Fruit fly (Drosophila melanogaster) whole organism, embryonic: ENCODE data around the gene CG33120.
A peak's percentile ranks its signal among the peaks of the same experiment; 100 is the strongest.

Source experiments
- Asciz ChIP-seq: fragments of 200-800 bp; sonication (Bioruptor generic); optimal IDR thresholded peaks from 2 replicates; lab custom pipeline; 2017; ENCODE audit warnings: missing biosample characterization, mild to moderate bottlenecking, missing genetic modification characterization, missing genetic modification reagents
- Bgb ChIP-seq: fragments of 200-800 bp; sonication (Bioruptor generic); IDR thresholded peaks from 2 replicates; pipeline ENCODE4 v1.3.6; 2022; ENCODE audit warnings: missing biosample characterization, missing genetic modification characterization; ENCODE audit not compliant: partially characterized antibody
- Blimp-1 ChIP-seq: fragments of 200-800 bp; sonication (Bioruptor generic); optimal IDR thresholded peaks from 3 replicates; lab custom pipeline; 2018; ENCODE audit warnings: missing biosample characterization, missing genetic modification characterization, mild to moderate bottlenecking, moderate library complexity, missing genetic modification reagents
- CG11504 ChIP-seq: fragments of 200-800 bp; sonication (Bioruptor generic); optimal IDR thresholded peaks from 3 replicates; lab custom pipeline; 2019; ENCODE audit warnings: missing biosample characterization, mild to moderate bottlenecking, missing genetic modification characterization, moderate library complexity
- CG12104 ChIP-seq: fragments of 200-800 bp; sonication (Bioruptor generic); optimal IDR thresholded peaks from 3 replicates; lab custom pipeline; 2016; ENCODE audit warnings: missing biosample characterization, missing genetic modification characterization
- CG12744 ChIP-seq: fragments of 200-800 bp; sonication (Bioruptor generic); optimal IDR thresholded peaks from 2 replicates; lab custom pipeline; 2016; ENCODE audit warnings: missing biosample characterization, missing genetic modification characterization
- CG13287 ChIP-seq: fragments of 200-800 bp; sonication (Bioruptor generic); IDR thresholded peaks from 2 replicates; pipeline ENCODE4 v1.3.6; 2022; ENCODE audit warnings: missing biosample characterization, missing genetic modification characterization; ENCODE audit not compliant: partially characterized antibody
- CG13624 ChIP-seq: fragments of 200-800 bp; sonication (Bioruptor generic); optimal IDR thresholded peaks from 2 replicates; lab custom pipeline; 2016; ENCODE audit warnings: missing biosample characterization, missing genetic modification characterization
- CG14667 ChIP-seq: fragments of 200-800 bp; sonication (Bioruptor generic); IDR thresholded peaks from 2 replicates; pipeline ENCODE4 v1.3.6; 2022; ENCODE audit warnings: missing biosample characterization, missing genetic modification characterization
- CG15479 ChIP-seq: fragments of 200-800 bp; sonication (Bioruptor generic); optimal IDR thresholded peaks from 3 replicates; lab custom pipeline; 2019; ENCODE audit warnings: missing biosample characterization, mild to moderate bottlenecking, missing genetic modification characterization, moderate library complexity
- CG15514 ChIP-seq: fragments of 200-800 bp; sonication (Bioruptor generic); optimal IDR thresholded peaks from 3 replicates; lab custom pipeline; 2017; ENCODE audit warnings: missing biosample characterization, missing genetic modification characterization, mild to moderate bottlenecking, moderate library complexity, missing genetic modification reagents
- CG18262 ChIP-seq: fragments of 200-800 bp; optimal IDR thresholded peaks from 3 replicates; lab custom pipeline; 2019; ENCODE audit warnings: missing biosample characterization, mild to moderate bottlenecking, missing genetic modification characterization, moderate library complexity
- CG4424 ChIP-seq: fragments of 200-800 bp; sonication (Bioruptor generic); optimal IDR thresholded peaks from 3 replicates; lab custom pipeline; 2016; ENCODE audit warnings: missing biosample characterization, missing genetic modification characterization
- CG4707 ChIP-seq: fragments of 200-800 bp; sonication (Bioruptor generic); optimal IDR thresholded peaks from 2 replicates; lab custom pipeline; 2018; ENCODE audit warnings: missing biosample characterization, mild to moderate bottlenecking, missing genetic modification characterization, moderate library complexity
- CG6854 ChIP-seq: fragments of 200-800 bp; sonication (Bioruptor generic); optimal IDR thresholded peaks from 3 replicates; lab custom pipeline; 2017; ENCODE audit warnings: missing biosample characterization, mild to moderate bottlenecking, missing genetic modification characterization
- CG8359 ChIP-seq: fragments of 200-800 bp; sonication (Bioruptor generic); optimal IDR thresholded peaks from 2 replicates; lab custom pipeline; 2017; ENCODE audit warnings: missing biosample characterization, mild to moderate bottlenecking, missing genetic modification characterization, borderline replicate concordance
- Deaf1 ChIP-seq: fragments of 200-800 bp; optimal IDR thresholded peaks from 3 replicates; lab custom pipeline; 2019; ENCODE audit warnings: missing biosample characterization, mild to moderate bottlenecking, missing genetic modification characterization, moderate library complexity
- Dip2 ChIP-seq: fragments of 200-800 bp; sonication (Bioruptor generic); IDR thresholded peaks from 2 replicates; pipeline ENCODE4 v1.3.6; 2022; ENCODE audit warnings: missing biosample characterization, missing genetic modification characterization
- Dll ChIP-seq: fragments of 200-800 bp; sonication (Bioruptor generic); IDR thresholded peaks from 4 replicates; pipeline ENCODE4 v1.3.6; 2022; ENCODE audit warnings: missing biosample characterization, missing genetic modification characterization; ENCODE audit not compliant: partially characterized antibody
- E2f2 ChIP-seq: fragments of 200-800 bp; sonication (Bioruptor generic); IDR thresholded peaks from 2 replicates; pipeline ENCODE4 v1.3.6; 2022; ENCODE audit warnings: missing biosample characterization, missing genetic modification characterization
- Hand ChIP-seq: fragments of 200-800 bp; sonication (Bioruptor generic); optimal IDR thresholded peaks from 2 replicates; lab custom pipeline; 2017; ENCODE audit warnings: mild to moderate bottlenecking, missing biosample characterization, missing genetic modification reagents, missing genetic modification characterization
- Hey ChIP-seq: fragments of 200-800 bp; sonication (Bioruptor generic); optimal IDR thresholded peaks from 3 replicates; lab custom pipeline; 2018; ENCODE audit warnings: missing biosample characterization, mild to moderate bottlenecking, missing genetic modification characterization
- Hmx ChIP-seq: fragments of 200-800 bp; sonication (Bioruptor generic); optimal IDR thresholded peaks from 2 replicates; lab custom pipeline; 2016; ENCODE audit warnings: missing biosample characterization, missing genetic modification characterization
- Lim3 ChIP-seq: fragments of 200-800 bp; sonication (Bioruptor generic); IDR thresholded peaks from 2 replicates; pipeline ENCODE4 v1.3.6; 2022; ENCODE audit warnings: missing biosample characterization, missing genetic modification characterization
- MBD-R2 ChIP-seq: fragments of 200-800 bp; sonication (Bioruptor generic); IDR thresholded peaks from 2 replicates; pipeline ENCODE4 v1.3.6; 2022; ENCODE audit warnings: missing biosample characterization, missing genetic modification characterization
- Med ChIP-seq: fragments of 200-800 bp; sonication (Bioruptor generic); peaks from one replicate; lab custom pipeline; 2016; ENCODE audit warnings: missing biosample characterization, missing genetic modification characterization, mild to moderate bottlenecking, inconsistent platforms, moderate library complexity
- Mrtf ChIP-seq: fragments of 200-800 bp; sonication (Bioruptor generic); IDR thresholded peaks from 3 replicates; pipeline ENCODE4 v1.3.6; 2022; ENCODE audit warnings: missing biosample characterization, missing genetic modification characterization
- NfI ChIP-seq: fragments of 200-800 bp; sonication (Bioruptor generic); optimal IDR thresholded peaks from 3 replicates; lab custom pipeline; 2018; ENCODE audit warnings: missing biosample characterization, mild to moderate bottlenecking, missing genetic modification characterization, moderate library complexity
- Sox100B ChIP-seq: fragments of 200-800 bp; sonication (Bioruptor generic); optimal IDR thresholded peaks from 3 replicates; lab custom pipeline; 2018; ENCODE audit warnings: missing biosample characterization, mild to moderate bottlenecking, missing genetic modification characterization
- Trl ChIP-seq, 3 experiments: fragments of >200 bp in 2 of 3; fragments of 200-800 bp in 1 of 3; sonication (Bioruptor generic) in 1 of 3; optimal IDR thresholded peaks; 2 replicates in 1 of 3; 3 replicates in 2 of 3; lab custom pipeline; 2016 to 2017; ENCODE audit warnings: missing biosample characterization in 1 of 3, missing genetic modification characterization in 1 of 3
- Usf ChIP-seq: fragments of 200-800 bp; sonication (Bioruptor generic); optimal IDR thresholded peaks from 2 replicates; lab custom pipeline; 2017; ENCODE audit warnings: missing genotype, missing biosample characterization, missing genetic modification characterization
- Vsx1 ChIP-seq: fragments of 200-800 bp; sonication (Bioruptor generic); optimal IDR thresholded peaks from 2 replicates; lab custom pipeline; 2017; ENCODE audit warnings: missing biosample characterization, mild to moderate bottlenecking, missing genetic modification characterization, missing genetic modification reagents
- bsh ChIP-seq, 2 experiments: fragments of 200-800 bp; sonication (Bioruptor generic); optimal IDR thresholded peaks; 2 replicates each; lab custom pipeline; 2017 to 2018; ENCODE audit warnings: mild to moderate bottlenecking in 2 of 2, missing biosample characterization in 2 of 2, missing genetic modification characterization in 2 of 2, moderate library complexity in 1 of 2
- btn ChIP-seq: fragments of 200-800 bp; sonication (Bioruptor generic); optimal IDR thresholded peaks from 2 replicates; lab custom pipeline; 2016; ENCODE audit warnings: missing biosample characterization, missing genetic modification characterization
- cas ChIP-seq: fragments of 200-800 bp; sonication (Bioruptor generic); IDR thresholded peaks from 2 replicates; pipeline ENCODE4 v1.3.6; 2022; ENCODE audit warnings: missing biosample characterization, missing genetic modification characterization
- da ChIP-seq: fragments of 200-800 bp; sonication (Bioruptor generic); optimal IDR thresholded peaks from 2 replicates; lab custom pipeline; 2016; ENCODE audit warnings: missing biosample characterization, missing genetic modification characterization
- dan ChIP-seq: fragments of 200-800 bp; sonication (Bioruptor generic); IDR thresholded peaks from 2 replicates; pipeline ENCODE4 v1.3.6; 2022; ENCODE audit warnings: missing biosample characterization, missing genetic modification characterization
- disco-r ChIP-seq: fragments of 200-800 bp; sonication (Bioruptor generic); optimal IDR thresholded peaks from 2 replicates; lab custom pipeline; 2016; ENCODE audit warnings: missing biosample characterization, missing genetic modification characterization
- eve ChIP-seq, 2 experiments: fragments of >200 bp; optimal IDR thresholded peaks; 2 replicates each; lab custom pipeline; 2017; ENCODE audit warnings: missing biosample characterization in 2 of 2, missing genetic modification characterization in 2 of 2
- h ChIP-seq: fragments of >200 bp; optimal IDR thresholded peaks from 2 replicates; lab custom pipeline; 2017
- jing ChIP-seq: fragments of 200-800 bp; sonication (Bioruptor generic); optimal IDR thresholded peaks from 2 replicates; lab custom pipeline; 2018; ENCODE audit warnings: missing biosample characterization, mild to moderate bottlenecking, missing genetic modification characterization
- ken ChIP-seq: fragments of 200-800 bp; sonication (Bioruptor generic); IDR thresholded peaks from 3 replicates; pipeline ENCODE4 v1.3.6; 2022; ENCODE audit warnings: missing biosample characterization, missing genetic modification characterization
- nmo ChIP-seq: fragments of 200-800 bp; sonication (Bioruptor generic); optimal IDR thresholded peaks from 2 replicates; lab custom pipeline; 2018; ENCODE audit warnings: missing biosample characterization, mild to moderate bottlenecking, missing genetic modification characterization, moderate library complexity
- sd ChIP-seq: fragments of 200-800 bp; sonication (Bioruptor generic); optimal IDR thresholded peaks from 3 replicates; lab custom pipeline; 2018; ENCODE audit warnings: missing biosample characterization, mild to moderate bottlenecking, missing genetic modification characterization, moderate library complexity
- sens ChIP-seq: fragments of 200-800 bp; sonication (Bioruptor generic); peaks from one replicate; lab custom pipeline; 2016; ENCODE audit warnings: missing biosample characterization, missing genetic modification characterization
- tin ChIP-seq: fragments of 200-800 bp; sonication (Bioruptor generic); optimal IDR thresholded peaks from 3 replicates; lab custom pipeline; 2016; ENCODE audit warnings: missing biosample characterization, missing genetic modification characterization
- vfl ChIP-seq: fragments of 200-800 bp; sonication (Bioruptor generic); optimal IDR thresholded peaks from 2 replicates; lab custom pipeline; 2016; ENCODE audit warnings: missing biosample characterization, missing genetic modification characterization

CG33120 gene

DNA sequence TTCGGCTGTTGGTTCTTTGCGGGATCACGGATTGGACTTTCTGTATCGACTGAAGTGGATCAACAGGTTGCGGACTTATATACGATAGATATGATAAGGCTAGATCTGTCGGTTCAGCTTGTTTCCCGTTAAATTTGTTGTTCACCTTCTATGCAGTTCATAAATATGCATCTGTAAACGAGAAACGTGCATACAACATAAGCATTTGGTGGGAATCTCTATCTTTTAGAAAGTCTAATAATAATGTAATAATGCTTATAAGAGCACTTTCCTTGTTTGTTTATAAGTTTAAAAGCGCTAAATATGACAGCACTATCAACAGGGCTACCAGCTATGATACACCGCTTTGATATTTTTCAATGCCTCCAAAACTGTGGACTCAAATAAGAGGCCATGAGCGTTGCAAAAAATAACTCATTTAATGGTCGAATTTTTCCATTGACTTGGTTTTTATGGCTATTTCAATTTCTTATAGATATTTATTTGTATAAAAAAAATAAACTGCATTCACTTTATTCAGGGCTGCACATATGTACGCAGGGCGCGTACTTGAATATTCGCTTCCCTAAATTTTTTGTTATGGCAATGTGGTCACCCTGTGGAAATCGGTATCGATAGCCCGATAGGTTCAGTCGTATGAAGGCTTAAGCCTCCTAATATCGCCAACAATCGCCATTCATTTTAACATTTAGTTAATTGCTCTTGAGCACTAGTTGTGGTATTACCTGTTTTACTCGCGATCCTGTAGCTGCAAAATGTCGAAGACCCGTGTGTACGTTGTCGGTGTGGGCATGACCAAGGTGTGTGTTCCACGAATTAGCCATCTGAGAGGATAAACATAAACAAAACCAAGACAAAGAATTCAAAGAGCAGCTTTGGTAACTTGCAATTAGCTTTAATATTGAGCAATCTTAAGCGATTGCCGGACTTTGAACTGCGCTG, 13.5 kb downstream of the CG33120 start, which contains the start of the genes CG17597 and ScpX (continued):
- peak; percentile 83 for TF ChIP-seq Dll (GFP tag; lab: Robert Waterston, UW)
- no peak; the same call in 1 of the 2 replicates for TF ChIP-seq cas (GFP tag; lab: Robert Waterston, UW)
- peak; percentile 63 for TF ChIP-seq CG18262 (tag; lab: Kevin White, UChicago)
- TF ChIP-seq ken: peak; percentile 44; the same call in 1 of the 3 replicates
- no peak for TF ChIP-seq dan (GFP tag; lab: Robert Waterston, UW)
- peak; percentile 61 for TF ChIP-seq MBD-R2 (GFP tag; lab: Robert Waterston, UW)
- TF ChIP-seq CG14667 (GFP tag; lab: Robert Waterston, UW): no peak
- TF ChIP-seq CG12744 (GFP tag; lab: Kevin White, UChicago): no peak

DNA sequence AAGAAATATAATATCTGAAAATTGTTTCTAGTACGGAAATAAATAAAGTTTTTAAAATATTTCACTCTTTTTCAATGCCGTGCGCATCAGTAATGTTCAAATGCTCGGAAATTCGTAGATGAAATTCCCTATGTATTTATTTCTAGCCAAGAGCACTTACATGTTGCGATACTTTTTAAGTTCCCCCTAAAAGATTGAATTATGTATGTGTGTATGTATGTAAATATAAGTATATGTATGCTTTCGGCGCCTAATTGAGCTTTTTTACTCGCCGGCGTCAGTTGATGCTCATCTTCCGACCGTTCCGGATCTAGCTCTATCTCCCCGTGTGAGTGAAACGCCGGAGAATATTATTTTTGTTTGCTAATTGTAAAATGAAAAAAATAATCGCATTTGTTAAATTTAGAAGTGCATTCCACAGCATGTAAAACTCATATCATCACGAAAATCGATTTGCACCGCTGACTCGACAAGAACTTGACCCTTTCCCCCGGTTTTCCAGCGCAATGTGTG, 17.8 kb downstream of the CG33120 start, which contains the start of gene Ugt36E1:
TSS of gene Ugt36E1 (plus strand) at position 275 of the 513 bp plus-strand sequence.
- TF ChIP-seq da (GFP tag; lab: Kevin White, UChicago) (no peak), jing (GFP tag; lab: Kevin White, UChicago) (no peak), CG6854 (GFP tag; lab: Kevin White, UChicago) (no peak), Med (GFP tag; lab: Kevin White, UChicago) (peak; percentile 3), CG4707 (no peak), Usf (GFP tag; lab: Kevin White, UChicago) (no peak), Deaf1 (tag; lab: Kevin White, UChicago) (peak; percentile 10), btn (no peak), Hey (tag; lab: Kevin White, UChicago) (no peak), Hmx (GFP tag; lab: Kevin White, UChicago) (no peak), tin (GFP tag; lab: Kevin White, UChicago) (no peak), nmo (GFP tag; lab: Kevin White, UChicago) (no peak), CG15514 (GFP tag; lab: Kevin White, UChicago) (peak; percentile 92), Asciz (GFP tag; lab: Kevin White, UChicago) (no peak), eve (GFP tag; optimal IDR thresholded peaks at IDR 0.05; lab: Kevin White, UChicago) (no peak), Blimp-1 (GFP tag; lab: Kevin White, UChicago) (no peak), E2f2 (no peak), h (lab: Kevin White, UChicago) (no peak), CG11504 (tag; lab: Kevin White, UChicago) (peak; percentile 62), vfl (GFP tag; lab: Kevin White, UChicago) (no peak), sd (tag; lab: Kevin White, UChicago) (peak; percentile 10), CG12104 (GFP tag; lab: Kevin White, UChicago) (no peak), Bgb (no peak), disco-r (no peak), Sox100B (GFP tag; lab: Kevin White, UChicago) (no peak), CG13624 (no peak), Lim3 (GFP tag; lab: Robert Waterston, UW) (no peak), Trl (optimal IDR thresholded peaks at IDR 0.05; lab: Kevin White, UChicago) (no peak), Trl (GFP tag; optimal IDR thresholded peaks at IDR 0.05; lab: Kevin White, UChicago) (no peak), CG15479 (GFP tag; lab: Kevin White, UChicago) (no peak), Hand (GFP tag; lab: Kevin White, UChicago) (no peak), NfI (GFP tag; lab: Kevin White, UChicago) (no peak), sens (GFP tag; lab: Kevin White, UChicago) (peak; percentile 34), bsh (GFP tag; optimal IDR thresholded peaks at IDR 0.05; lab: Kevin White, UChicago) (no peak), Mrtf (GFP tag; lab: Robert Waterston, UW) (no peak), CG4424 (no peak), Vsx1 (GFP tag; lab: Kevin White, UChicago) (no peak), CG8359 (no peak), Dip2 (GFP tag; lab: Robert Waterston, UW) (no peak), CG13287 (GFP tag; lab: Robert Waterston, UW) (no peak)
